Worm (Caenorhabditis elegans) whole organism, L4 larva: Measurements from ENCODE around the gene dsl-5.

Experiments
- F37D6.2 ChIP-seq: sonication (generic microtip); optimal IDR thresholded peaks from 2 replicates; lab custom pipeline; 2016; ENCODE audit warnings: mild to moderate bottlenecking, missing genetic modification characterization, missing compliant biosample characterization
- T20F7.1 ChIP-seq: fragments of 200-800 bp; sonication (Bioruptor generic); optimal IDR thresholded peaks from 2 replicates; lab custom pipeline; 2018; ENCODE audit warnings: mild to moderate bottlenecking, missing genetic modification characterization, missing compliant biosample characterization
- aha-1 ChIP-seq: fragments of 150-350 bp; peaks from one replicate; lab custom pipeline; 2014; ENCODE audit warnings: missing biosample characterization, missing genetic modification characterization
- ama-1 ChIP-seq: fragments of 150-350 bp; optimal IDR thresholded peaks from 2 replicates; lab custom pipeline; 2014; ENCODE audit warnings: inconsistent platforms, mixed read lengths
- ceh-44 ChIP-seq: fragments of 200-800 bp; sonication (Bioruptor generic); IDR thresholded peaks from 2 replicates; pipeline ENCODE4 v1.3.6; 2022; ENCODE audit warnings: missing genetic modification reagents, missing genetic modification characterization, missing compliant biosample characterization
- daf-16 ChIP-seq, 3 experiments: sonication (generic microtip); optimal IDR thresholded peaks; 2 replicates each; lab custom pipeline; 2016 to 2017; ENCODE audit warnings: missing genetic modification characterization in 3 of 3, missing genetic modification reagents in 3 of 3, mild to moderate bottlenecking in 2 of 3, missing compliant biosample characterization in 2 of 3, missing biosample characterization in 1 of 3, moderate library complexity in 1 of 3
- daf-19 ChIP-seq: fragments of 200-800 bp; sonication (Bioruptor generic); conservative IDR thresholded peaks from 2 replicates; pipeline ENCODE4 v1.3.6; 2022; ENCODE audit warnings: missing genetic modification characterization, missing compliant biosample characterization
- dmd-6 ChIP-seq: fragments of 200-800 bp; sonication (Bioruptor generic); IDR thresholded peaks from 2 replicates; pipeline ENCODE4 v1.3.6; 2022; ENCODE audit warnings: missing genetic modification reagents, missing genetic modification characterization, missing compliant biosample characterization
- dmd-8 ChIP-seq: fragments of 200-800 bp; sonication (Bioruptor generic); IDR thresholded peaks from 2 replicates; pipeline ENCODE4 v1.3.6; 2022; ENCODE audit warnings: missing genetic modification characterization, missing compliant biosample characterization
- dmd-9 ChIP-seq: fragments of 200-800 bp; sonication (Bioruptor generic); IDR thresholded peaks from 2 replicates; pipeline ENCODE4 v1.3.6; 2022; ENCODE audit warnings: missing genetic modification reagents, missing genetic modification characterization, missing compliant biosample characterization
- dpl-1 ChIP-seq: fragments of 150-350 bp; optimal IDR thresholded peaks from 2 replicates; lab custom pipeline; 2014; ENCODE audit warnings: missing biosample characterization, missing genetic modification reagents, missing genetic modification characterization
- duxl-1 ChIP-seq: sonication (generic microtip); optimal IDR thresholded peaks from 2 replicates; lab custom pipeline; 2016; ENCODE audit warnings: mild to moderate bottlenecking, missing genetic modification characterization, moderate library complexity, missing compliant biosample characterization; ENCODE audit not compliant: poor library complexity
- dve-1 ChIP-seq: sonication (generic microtip); optimal IDR thresholded peaks from 2 replicates; lab custom pipeline; 2017; ENCODE audit warnings: antibody characterized with exemption, mild to moderate bottlenecking, missing genetic modification characterization, missing compliant biosample characterization; ENCODE audit not compliant: insufficient read depth
- fkh-10 ChIP-seq: fragments of 150-350 bp; optimal IDR thresholded peaks from 2 replicates; lab custom pipeline; 2014; ENCODE audit warnings: missing biosample characterization, missing genetic modification reagents, missing genetic modification characterization
- fos-1 ChIP-seq: fragments of 150-350 bp; optimal IDR thresholded peaks from 2 replicates; lab custom pipeline; 2014; ENCODE audit warnings: missing biosample characterization, missing genetic modification characterization
- hif-1 ChIP-seq, 2 experiments: sonication (generic microtip); optimal IDR thresholded peaks; 2 replicates each; lab custom pipeline; 2016 to 2017; ENCODE audit warnings: missing compliant biosample characterization in 2 of 2, missing genetic modification characterization in 2 of 2, missing genetic modification reagents in 2 of 2, missing genotype in 2 of 2, mild to moderate bottlenecking in 1 of 2
- hlh-11 ChIP-seq: fragments of 200-800 bp; sonication (Bioruptor generic); optimal IDR thresholded peaks from 2 replicates; lab custom pipeline; 2018; ENCODE audit warnings: mild to moderate bottlenecking, missing genetic modification characterization, missing compliant biosample characterization
- hlh-30 ChIP-seq: sonication (generic microtip); optimal IDR thresholded peaks from 2 replicates; lab custom pipeline; 2017; ENCODE audit warnings: antibody characterized with exemption, mild to moderate bottlenecking, missing genetic modification characterization, missing compliant biosample characterization; ENCODE audit not compliant: insufficient read depth
- hmg-1.1 ChIP-seq: fragments of 200-800 bp; sonication (Bioruptor generic); IDR thresholded peaks from 2 replicates; pipeline ENCODE4 v1.3.6; 2022; ENCODE audit warnings: missing genetic modification reagents, missing genetic modification characterization, missing compliant biosample characterization
- jun-1 ChIP-seq: fragments of 150-350 bp; optimal IDR thresholded peaks from 2 replicates; lab custom pipeline; 2014; ENCODE audit warnings: missing biosample characterization, missing genetic modification reagents, missing genetic modification characterization
- lim-7 ChIP-seq: fragments of 200-800 bp; sonication (Bioruptor generic); IDR thresholded peaks from 2 replicates; pipeline ENCODE4 v1.3.6; 2022; ENCODE audit warnings: missing genetic modification characterization, missing compliant biosample characterization
- lin-13 ChIP-seq: fragments of 150-350 bp; optimal IDR thresholded peaks from 2 replicates; lab custom pipeline; 2014; ENCODE audit warnings: missing biosample characterization, missing genetic modification reagents, missing genetic modification characterization
- lin-29 ChIP-seq: fragments of 200-800 bp; sonication (Bioruptor generic); IDR thresholded peaks from 2 replicates; pipeline ENCODE4 v1.3.6; 2022; ENCODE audit warnings: missing genetic modification reagents, missing genetic modification characterization, missing compliant biosample characterization
- lin-38 ChIP-seq: fragments of 200-800 bp; sonication (Bioruptor generic); IDR thresholded peaks from 2 replicates; pipeline ENCODE4 v1.3.6; 2022; ENCODE audit warnings: missing genetic modification reagents, missing genetic modification characterization, missing compliant biosample characterization
- lsy-2 ChIP-seq, 2 experiments: fragments of 150-350 bp in 1 of 2; sonication (generic microtip) in 1 of 2; optimal IDR thresholded peaks; 2 replicates each; lab custom pipeline; 2014 to 2017; ENCODE audit warnings: missing biosample characterization in 2 of 2, missing genetic modification characterization in 2 of 2
- madf-9 ChIP-seq: fragments of 200-800 bp; sonication (Bioruptor generic); conservative IDR thresholded peaks from 2 replicates; pipeline ENCODE4 v1.3.6; 2022; ENCODE audit warnings: missing genetic modification reagents, missing genetic modification characterization, missing compliant biosample characterization
- mdl-1 ChIP-seq, 2 experiments: fragments of 150-350 bp in 1 of 2; sonication (generic microtip) in 1 of 2; optimal IDR thresholded peaks; 2 replicates each; lab custom pipeline; 2014 to 2017; ENCODE audit warnings: missing biosample characterization in 2 of 2, missing genetic modification characterization in 2 of 2
- mep-1 ChIP-seq: fragments of 150-350 bp; sonication (generic microtip); optimal IDR thresholded peaks from 3 replicates; lab custom pipeline; 2014; ENCODE audit warnings: missing biosample characterization, missing genetic modification characterization
- mes-2 ChIP-seq: sonication (generic microtip); optimal IDR thresholded peaks from 2 replicates; lab custom pipeline; 2016; ENCODE audit warnings: missing genotype, mild to moderate bottlenecking, missing genetic modification characterization, missing compliant biosample characterization; ENCODE audit not compliant: poor library complexity, severe bottlenecking
- mxl-2 ChIP-seq: fragments of 200-800 bp; sonication (Bioruptor generic); conservative IDR thresholded peaks from 2 replicates; pipeline ENCODE4 v1.3.6; 2022; ENCODE audit warnings: missing genetic modification reagents, missing genetic modification characterization, missing compliant biosample characterization
- mxl-3 ChIP-seq: fragments of 200-800 bp; sonication (Bioruptor generic); optimal IDR thresholded peaks from 2 replicates; lab custom pipeline; 2018; ENCODE audit warnings: mild to moderate bottlenecking, missing genetic modification characterization, missing compliant biosample characterization
- nhr-11 ChIP-seq: fragments of 150-350 bp; optimal IDR thresholded peaks from 2 replicates; lab custom pipeline; 2014; ENCODE audit warnings: missing biosample characterization, missing genetic modification characterization
- nhr-111 ChIP-seq: fragments of 200-800 bp; sonication (Bioruptor generic); optimal IDR thresholded peaks from 2 replicates; lab custom pipeline; 2018; ENCODE audit warnings: mild to moderate bottlenecking, missing genetic modification characterization, missing compliant biosample characterization
- nhr-237 ChIP-seq: sonication (generic microtip); optimal IDR thresholded peaks from 2 replicates; lab custom pipeline; 2017; ENCODE audit warnings: missing biosample characterization, missing genetic modification characterization
- nhr-28 ChIP-seq: fragments of 150-350 bp; optimal IDR thresholded peaks from 2 replicates; lab custom pipeline; 2014; ENCODE audit warnings: missing biosample characterization, missing genetic modification characterization
- pha-4 ChIP-seq, 2 experiments: fragments of 150-350 bp in 1 of 2; fragments of 200-800 bp in 1 of 2; sonication (Bioruptor generic) in 1 of 2; IDR thresholded peaks in 1 of 2; optimal IDR thresholded peaks in 1 of 2; 2 replicates each; pipeline versions ENCODE4 v1.3.6 to Lab custom; 2014 to 2022; ENCODE audit warnings: missing genetic modification characterization in 2 of 2, missing genetic modification reagents in 2 of 2, missing biosample characterization in 1 of 2, missing compliant biosample characterization in 1 of 2
- php-3 ChIP-seq: fragments of 200-800 bp; sonication (Bioruptor generic); IDR thresholded peaks from 2 replicates; pipeline ENCODE4 v1.3.6; 2022; ENCODE audit warnings: missing genetic modification reagents, missing genetic modification characterization, missing compliant biosample characterization
- rbr-2 ChIP-seq: sonication (generic microtip); optimal IDR thresholded peaks from 2 replicates; lab custom pipeline; 2016; ENCODE audit warnings: missing genotype, missing genetic modification characterization, missing compliant biosample characterization
- snpc-4 ChIP-seq: fragments of 150-350 bp; optimal IDR thresholded peaks from 2 replicates; lab custom pipeline; 2014; ENCODE audit warnings: missing biosample characterization, missing genetic modification characterization
- tag-97 ChIP-seq: fragments of 200-800 bp; sonication (Bioruptor generic); IDR thresholded peaks from 2 replicates; pipeline ENCODE4 v1.3.6; 2022; ENCODE audit warnings: missing genetic modification characterization, missing compliant biosample characterization
- tra-1 ChIP-seq: fragments of 200-800 bp; sonication (Bioruptor generic); IDR thresholded peaks from 2 replicates; pipeline ENCODE4 v1.3.6; 2022; ENCODE audit warnings: missing genetic modification reagents, missing genetic modification characterization, missing compliant biosample characterization
- unc-130 ChIP-seq: sonication (generic microtip); optimal IDR thresholded peaks from 2 replicates; lab custom pipeline; 2016; ENCODE audit warnings: missing genetic modification reagents, missing genetic modification characterization, missing compliant biosample characterization
- unc-62 ChIP-seq, 3 experiments: fragments of 150-350 bp in 1 of 3; sonication (generic microtip); optimal IDR thresholded peaks in 2 of 3; peaks in 1 of 3; 1 replicate in 1 of 3; 2 replicates in 2 of 3; lab custom pipeline; 2014 to 2017; ENCODE audit warnings: missing biosample characterization in 3 of 3, missing genetic modification characterization in 3 of 3, missing genetic modification reagents in 3 of 3, missing genotype in 1 of 3
- ztf-11 ChIP-seq: fragments of 150-350 bp; optimal IDR thresholded peaks from 2 replicates; lab custom pipeline; 2014; ENCODE audit warnings: missing biosample characterization, missing genetic modification characterization
- ztf-7 ChIP-seq: fragments of 150-350 bp; optimal IDR thresholded peaks from 2 replicates; lab custom pipeline; 2014; ENCODE audit warnings: missing biosample characterization, missing genetic modification characterization

The dsl-5 gene

DNA sequence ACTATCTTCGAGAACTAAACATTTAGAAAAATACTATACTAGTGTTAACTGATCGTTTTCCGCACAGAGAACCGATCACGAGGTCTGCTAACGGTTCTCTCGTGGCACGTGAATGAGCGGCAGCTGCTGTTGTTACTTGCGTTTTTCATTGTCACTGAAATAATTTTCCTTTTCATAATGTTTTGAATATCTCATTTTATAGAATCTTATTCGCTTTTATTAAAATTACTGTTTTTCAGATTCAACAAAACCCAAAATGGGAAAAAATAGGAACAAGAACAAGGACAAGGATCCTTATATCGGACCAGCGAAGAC lies 15.6 kb upstream of the dsl-5 start, which contains the start of gene F58B3.6 (continued):
- no peak for TF ChIP-seq nhr-237
- no peak for TF ChIP-seq fkh-10 (GFP tag; lab: Kevin White, UChicago)
- TF ChIP-seq lim-7 (GFP tag; lab: Robert Waterston, UW) = no peak
- no peak for TF ChIP-seq duxl-1
- TF ChIP-seq ztf-7 (tag; lab: Kevin White, UChicago) = no peak

DNA sequence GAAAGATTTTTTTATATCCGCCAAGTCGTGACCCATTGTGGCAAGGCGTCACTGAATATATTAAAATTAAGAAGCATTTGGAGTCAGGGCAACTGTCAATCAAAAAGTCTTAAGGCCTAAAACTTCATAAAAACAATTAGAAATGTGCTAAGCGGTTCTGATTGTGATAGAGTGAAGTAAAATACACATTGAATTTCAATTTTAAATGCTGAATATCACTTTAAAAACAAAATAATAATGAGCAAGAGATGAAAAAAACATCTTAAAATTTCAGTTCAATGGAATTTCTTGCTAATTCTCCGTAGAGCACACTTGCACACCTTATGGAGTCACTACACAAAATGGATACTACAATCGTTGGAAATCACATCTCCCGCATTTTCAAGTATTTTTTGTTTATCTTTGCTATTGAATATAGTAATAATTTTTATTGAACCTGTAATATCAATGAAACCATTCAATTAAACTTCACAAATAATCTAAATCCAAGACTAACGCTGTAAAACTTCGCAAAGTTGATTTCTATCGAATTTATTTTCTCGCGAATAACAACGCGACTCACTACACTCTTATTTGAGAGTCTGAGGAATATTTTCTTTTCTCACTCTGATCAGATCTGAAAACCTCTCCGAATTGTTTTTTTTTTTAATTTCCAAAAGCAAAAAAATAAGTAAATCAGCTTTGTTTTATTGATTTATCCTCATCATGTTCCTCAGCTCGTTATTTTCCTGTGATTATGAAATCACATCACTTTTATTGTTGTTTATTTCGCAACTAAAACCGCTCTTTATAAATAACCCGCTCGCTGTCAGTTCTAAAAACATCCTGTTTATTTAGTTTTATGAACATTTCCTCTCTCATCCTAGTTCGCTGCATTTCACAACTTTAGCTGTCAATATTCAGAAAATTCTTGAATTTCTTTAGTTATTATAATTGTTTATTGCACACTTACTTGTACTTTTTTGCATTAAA lies 14.9 kb upstream of the dsl-5 start, which contains the start of gene mars-1:
Gene mars-1 (minus strand): TSS at position 51 of the 972 bp plus-strand sequence.
- TF ChIP-seq snpc-4 (tag; lab: Kevin White, UChicago) (no peak), duxl-1 (no peak), nhr-11 (tag; lab: Kevin White, UChicago) (peak; percentile 66), mxl-2 (GFP tag; lab: Robert Waterston, UW) (no peak), daf-16 (GFP tag; optimal IDR thresholded peaks at IDR 0.05; lab: Kevin White, UChicago) (peak in 1 of 2 experiments; percentile 50), daf-16 (tag; optimal IDR thresholded peaks at IDR 0.05; lab: Kevin White, UChicago) (peak; percentile 55), ama-1 (no peak), mdl-1 (tag; optimal IDR thresholded peaks at IDR 0.05; lab: Kevin White, UChicago) (peak in 1 of 2 experiments; percentile 15), hmg-1.1 (GFP tag; lab: Robert Waterston, UW) (0 out of 2 replicates have a peak, but pooled peaks have one; percentile 14), dmd-8 (GFP tag; lab: Robert Waterston, UW) (no peak), hlh-30 (tag; lab: Kevin White, UChicago) (peak; percentile 64), nhr-28 (tag; lab: Kevin White, UChicago) (peak; percentile 41), php-3 (GFP tag; lab: Robert Waterston, UW) (no peak), dve-1 (peak; percentile 45), lin-29 (GFP tag; lab: Robert Waterston, UW) (no peak), dpl-1 (GFP tag; lab: Kevin White, UChicago) (peak; percentile 62), unc-130 (GFP tag; lab: Kevin White, UChicago) (peak; percentile 50), T20F7.1 (GFP tag; lab: Kevin White, UChicago) (peak; percentile 81), tag-97 (GFP tag; lab: Robert Waterston, UW) (no peak), hlh-11 (tag; lab: Kevin White, UChicago) (peak; percentile 64), ztf-11 (tag; lab: Kevin White, UChicago) (no peak), mep-1 (tag; lab: Kevin White, UChicago) (peak; percentile 78), F37D6.2 (tag; lab: Kevin White, UChicago) (peak; percentile 33), madf-9 (GFP tag; lab: Robert Waterston, UW) (no peak), lin-38 (GFP tag; lab: Robert Waterston, UW) (peak; percentile 96), unc-62 (GFP tag; optimal IDR thresholded peaks at IDR 0.05 in 1 of 2; lab: Kevin White, UChicago) (peak in 1 of 2 experiments; percentile 51), unc-62 (tag; optimal IDR thresholded peaks at IDR 0.05; lab: Kevin White, UChicago) (no peak), mes-2 (peak; percentile 82), mxl-3 (GFP tag; lab: Kevin White, UChicago) (peak; percentile 52), daf-19 (GFP tag; lab: Robert Waterston, UW) (no peak), hif-1 (tag; optimal IDR thresholded peaks at IDR 0.05; lab: Kevin White, UChicago) (peak in 1 of 2 experiments; percentile 74), ceh-44 (GFP tag; lab: Robert Waterston, UW) (0 out of 2 replicates have a peak, but pooled peaks have one; percentile 33), dmd-9 (GFP tag; lab: Robert Waterston, UW) (peak; percentile 36; the same call in 1 of the 2 replicates), fos-1 (tag; lab: Kevin White, UChicago) (no peak), aha-1 (tag; lab: Kevin White, UChicago) (no peak), jun-1 (tag; lab: Kevin White, UChicago) (no peak), lsy-2 (tag; optimal IDR thresholded peaks at IDR 0.05; lab: Kevin White, UChicago) (peak; percentile 12 to 80), pha-4 (GFP tag; IDR thresholded peaks at IDR 0.05; lab: Robert Waterston, UW) (no peak), pha-4 (tag; optimal IDR thresholded peaks at IDR 0.05; lab: Kevin White, UChicago) (no peak), tra-1 (no peak), lin-13 (GFP tag; lab: Kevin White, UChicago) (peak; percentile 64), dmd-6 (0 out of 2 replicates have a peak, but pooled peaks have one; percentile 20), rbr-2 (tag; lab: Kevin White, UChicago) (peak; percentile 62), nhr-111 (GFP tag; lab: Kevin White, UChicago) (no peak)
